Worm (Caenorhabditis elegans): Measurements from ENCODE around the gene clec-88.

The clec-88 gene

ce11 chrII:6374646-6375045, 9.1 kb downstream of the clec-88 start (continued):
- TF ChIP-seq crh-2 (tag; optimal IDR thresholded peaks at IDR 0.05) (peak; percentile 40), mbf-1 (tag; optimal IDR thresholded peaks at IDR 0.05) (no peak), ZK546.5 (tag; optimal IDR thresholded peaks at IDR 0.05) (no peak), lin-39 (tag; optimal IDR thresholded peaks at IDR 0.05) (no peak), snpc-4 (tag; optimal IDR thresholded peaks at IDR 0.05) (no peak), sma-3 (GFP tag; optimal IDR thresholded peaks at IDR 0.05) (no peak), aly-2 (tag; optimal IDR thresholded peaks at IDR 0.05) (no peak), ztf-11 (tag; optimal IDR thresholded peaks at IDR 0.05) (no peak), C34F6.9 (tag; optimal IDR thresholded peaks at IDR 0.05) (no peak), skn-1 (tag; optimal IDR thresholded peaks at IDR 0.05) (no peak), unc-55 (GFP tag; optimal IDR thresholded peaks at IDR 0.05) (no peak), ceh-16 (tag; optimal IDR thresholded peaks at IDR 0.05) (no peak), lin-11 (tag; optimal IDR thresholded peaks at IDR 0.05) (no peak), Y55F3AM.14 (GFP tag; optimal IDR thresholded peaks at IDR 0.05) (no peak), nhr-77 (tag; optimal IDR thresholded peaks at IDR 0.05) (no peak), nhr-25 (tag; optimal IDR thresholded peaks at IDR 0.05) (no peak), nhr-10 (tag; optimal IDR thresholded peaks at IDR 0.05) (no peak), R02D3.7 (tag; optimal IDR thresholded peaks at IDR 0.05) (no peak), nhr-6 (tag; optimal IDR thresholded peaks at IDR 0.05) (no peak), mab-5 (tag; optimal IDR thresholded peaks at IDR 0.05) (no peak)

ce11 chrII:6376693-6377092, 11.2 kb downstream of the clec-88 start:
- TF ChIP-seq nhr-6 (tag; optimal IDR thresholded peaks at IDR 0.05) (no peak), snpc-4 (tag; optimal IDR thresholded peaks at IDR 0.05) (no peak), nhr-10 (tag; optimal IDR thresholded peaks at IDR 0.05) (no peak), mbf-1 (tag; optimal IDR thresholded peaks at IDR 0.05) (no peak), nhr-11 (tag; optimal IDR thresholded peaks at IDR 0.05) (no peak)

ce11 chrII:6377381-6377948, 11.9 kb downstream of the clec-88 start:
- no peak for TF ChIP-seq zag-1 (tag; optimal IDR thresholded peaks at IDR 0.05)
- TF ChIP-seq crh-2 (tag; optimal IDR thresholded peaks at IDR 0.05) = peak; percentile 40
- TF ChIP-seq ceh-82 (tag; optimal IDR thresholded peaks at IDR 0.05) = no peak
- no peak for TF ChIP-seq elt-1 (tag; optimal IDR thresholded peaks at IDR 0.05)
- peak; percentile 11 for TF ChIP-seq sma-9 (GFP tag; optimal IDR thresholded peaks at IDR 0.05)
- TF ChIP-seq sma-9 (tag; optimal IDR thresholded peaks at IDR 0.05) = no peak
- peak; percentile 8 for TF ChIP-seq nhr-129 (tag; optimal IDR thresholded peaks at IDR 0.05)
- TF ChIP-seq fos-1 (tag; optimal IDR thresholded peaks at IDR 0.05) = peak; percentile 90
- TF ChIP-seq blmp-1 (tag; optimal IDR thresholded peaks at IDR 0.05; ENCODE audit: insufficient read depth) = peak; percentile 29
- TF ChIP-seq Y55F3AM.14 (GFP tag; optimal IDR thresholded peaks at IDR 0.05) = no peak

ce11 chrII:6379038-6379563, 13.6 kb downstream of the clec-88 start:
- TF ChIP-seq unc-39 (tag; optimal IDR thresholded peaks at IDR 0.05) (no peak), nhr-23 (tag; optimal IDR thresholded peaks at IDR 0.05) (no peak), nhr-21 (tag; optimal IDR thresholded peaks at IDR 0.05) (peak; percentile 69), sma-9 (GFP tag; optimal IDR thresholded peaks at IDR 0.05) (peak; percentile 35), sma-9 (tag; optimal IDR thresholded peaks at IDR 0.05) (no peak), ZK546.5 (tag; optimal IDR thresholded peaks at IDR 0.05) (no peak), R02D3.7 (tag; optimal IDR thresholded peaks at IDR 0.05) (no peak), fos-1 (tag; optimal IDR thresholded peaks at IDR 0.05) (peak; percentile 44), peb-1 (tag; optimal IDR thresholded peaks at IDR 0.05) (no peak), F13H6.1 (tag; optimal IDR thresholded peaks at IDR 0.05) (no peak), nhr-11 (tag; optimal IDR thresholded peaks at IDR 0.05) (no peak), sma-3 (GFP tag; optimal IDR thresholded peaks at IDR 0.05) (peak; percentile 10), Y55F3AM.14 (GFP tag; optimal IDR thresholded peaks at IDR 0.05) (no peak)

- no peak for TF ChIP-seq C34F6.9 (tag; optimal IDR thresholded peaks at IDR 0.05)
- TF ChIP-seq fos-1 (tag; optimal IDR thresholded peaks at IDR 0.05) = peak; percentile 3
- TF ChIP-seq skn-1 (tag; optimal IDR thresholded peaks at IDR 0.05) = no peak
- TF ChIP-seq nhr-77 (tag; optimal IDR thresholded peaks at IDR 0.05) = no peak
These were observed 15.3 kb downstream of the clec-88 start, which contains the start of gene F58F12.12 for ce11 chrII:6380866-6381265. Gene F58F12.12 (plus strand): TSS chrII:6381166.

Measured in whole organism, L2 larva.